Fruit fly (Drosophila melanogaster) whole organism, embryonic: ENCODE data around the gene mRpS26.

ENCODE experiments used
- Atf3 ChIP-seq: fragments of 200-800 bp; sonication (Bioruptor generic); optimal IDR thresholded peaks from 3 replicates; lab custom pipeline; 2016; ENCODE audit warnings: missing biosample characterization, missing genetic modification characterization
- Atf6 ChIP-seq: fragments of 200-800 bp; sonication (Bioruptor generic); IDR thresholded peaks from 2 replicates; pipeline ENCODE4 v1.3.6; 2022; ENCODE audit warnings: missing biosample characterization, missing genetic modification characterization
- Bgb ChIP-seq: fragments of 200-800 bp; sonication (Bioruptor generic); IDR thresholded peaks from 2 replicates; pipeline ENCODE4 v1.3.6; 2022; ENCODE audit warnings: missing biosample characterization, missing genetic modification characterization; ENCODE audit not compliant: partially characterized antibody
- CG10543 ChIP-seq: fragments of 200-800 bp; sonication (Bioruptor generic); optimal IDR thresholded peaks from 3 replicates; lab custom pipeline; 2017; ENCODE audit warnings: missing biosample characterization, mild to moderate bottlenecking, missing genetic modification characterization, moderate library complexity
- CG11093 ChIP-seq: fragments of 200-800 bp; sonication (Bioruptor generic); IDR thresholded peaks from 3 replicates; pipeline ENCODE4 v1.3.6; 2022; ENCODE audit warnings: missing biosample characterization, missing genetic modification characterization
- CG13296 ChIP-seq: fragments of 200-800 bp; sonication (Bioruptor generic); optimal IDR thresholded peaks from 3 replicates; lab custom pipeline; 2018; ENCODE audit warnings: missing biosample characterization, mild to moderate bottlenecking, missing genetic modification characterization
- CG14050 ChIP-seq: fragments of 200-800 bp; sonication (Bioruptor generic); IDR thresholded peaks from 3 replicates; pipeline ENCODE4 v1.3.6; 2022; ENCODE audit warnings: missing biosample characterization, missing genetic modification characterization
- CG14441 ChIP-seq: fragments of 200-800 bp; sonication (Bioruptor generic); IDR thresholded peaks from 2 replicates; pipeline ENCODE4 v1.3.6; 2022; ENCODE audit warnings: missing biosample characterization, missing genetic modification characterization
- CG18262 ChIP-seq: fragments of 200-800 bp; optimal IDR thresholded peaks from 3 replicates; lab custom pipeline; 2019; ENCODE audit warnings: missing biosample characterization, mild to moderate bottlenecking, missing genetic modification characterization, moderate library complexity
- CG2199 ChIP-seq: fragments of 200-800 bp; sonication (Bioruptor generic); IDR thresholded peaks from 3 replicates; pipeline ENCODE4 v1.3.6; 2022; ENCODE audit warnings: missing biosample characterization, missing genetic modification characterization
- CG2678 ChIP-seq: fragments of 200-800 bp; sonication (Bioruptor generic); optimal IDR thresholded peaks from 3 replicates; lab custom pipeline; 2019; ENCODE audit warnings: missing biosample characterization, mild to moderate bottlenecking, missing genetic modification characterization, moderate library complexity
- CG2889 ChIP-seq: fragments of 200-800 bp; sonication (Bioruptor generic); IDR thresholded peaks from 3 replicates; pipeline ENCODE4 v1.3.6; 2022; ENCODE audit warnings: missing biosample characterization, missing genetic modification characterization
- CG30403 ChIP-seq: fragments of 200-800 bp; sonication (Bioruptor generic); optimal IDR thresholded peaks from 3 replicates; lab custom pipeline; 2016; ENCODE audit warnings: missing biosample characterization, missing genetic modification characterization
- CG31365 ChIP-seq: fragments of 200-800 bp; sonication (Bioruptor generic); optimal IDR thresholded peaks from 2 replicates; lab custom pipeline; 2018; ENCODE audit warnings: missing biosample characterization, mild to moderate bottlenecking, missing genetic modification characterization
- CG3407 ChIP-seq: fragments of 200-800 bp; sonication (Bioruptor generic); optimal IDR thresholded peaks from 2 replicates; lab custom pipeline; 2018; ENCODE audit warnings: missing biosample characterization, mild to moderate bottlenecking, missing genetic modification characterization
- CG34422 ChIP-seq: fragments of 200-800 bp; sonication (Bioruptor generic); IDR thresholded peaks from 3 replicates; pipeline ENCODE4 v1.3.6; 2022; ENCODE audit warnings: missing biosample characterization, missing genetic modification characterization
- CG4360 ChIP-seq: fragments of 200-800 bp; sonication (Bioruptor generic); IDR thresholded peaks from 2 replicates; pipeline ENCODE4 v1.3.6; 2022; ENCODE audit warnings: missing biosample characterization, missing genetic modification characterization
- CG5245 ChIP-seq: fragments of 200-800 bp; sonication (Bioruptor generic); optimal IDR thresholded peaks from 3 replicates; lab custom pipeline; 2016; ENCODE audit warnings: missing biosample characterization, missing genetic modification characterization
- CG6654 ChIP-seq: fragments of 200-800 bp; sonication (Bioruptor generic); optimal IDR thresholded peaks from 2 replicates; lab custom pipeline; 2017; ENCODE audit warnings: missing biosample characterization, mild to moderate bottlenecking, missing genetic modification characterization
- CG6765 ChIP-seq: fragments of 200-800 bp; sonication (Bioruptor generic); optimal IDR thresholded peaks from 3 replicates; lab custom pipeline; 2017; ENCODE audit warnings: missing biosample characterization, mild to moderate bottlenecking, missing genetic modification characterization
- CG7271 ChIP-seq: fragments of 200-800 bp; sonication (Bioruptor generic); optimal IDR thresholded peaks from 2 replicates; lab custom pipeline; 2018; ENCODE audit warnings: missing biosample characterization, mild to moderate bottlenecking, missing genetic modification characterization, moderate library complexity
- CG8478 ChIP-seq: fragments of >200 bp; optimal IDR thresholded peaks from 2 replicates; lab custom pipeline; 2018
- CG9727 ChIP-seq: fragments of 200-800 bp; sonication (Bioruptor generic); optimal IDR thresholded peaks from 3 replicates; lab custom pipeline; 2017; ENCODE audit warnings: missing biosample characterization, mild to moderate bottlenecking, missing genetic modification characterization
- CHES-1-like ChIP-seq: fragments of 200-800 bp; sonication (Bioruptor generic); optimal IDR thresholded peaks from 2 replicates; lab custom pipeline; 2016; ENCODE audit warnings: missing biosample characterization, missing genetic modification characterization
- Dad ChIP-seq: fragments of 200-800 bp; sonication (Bioruptor generic); optimal IDR thresholded peaks from 3 replicates; lab custom pipeline; 2016; ENCODE audit warnings: missing biosample characterization, missing genetic modification characterization
- Dip2 ChIP-seq: fragments of 200-800 bp; sonication (Bioruptor generic); IDR thresholded peaks from 2 replicates; pipeline ENCODE4 v1.3.6; 2022; ENCODE audit warnings: missing biosample characterization, missing genetic modification characterization
- Ets65A ChIP-seq: fragments of 200-800 bp; sonication (Bioruptor generic); peaks from one replicate; lab custom pipeline; 2016; ENCODE audit warnings: missing biosample characterization, missing genetic modification characterization
- Gug ChIP-seq: fragments of 200-800 bp; sonication (Bioruptor generic); IDR thresholded peaks from 4 replicates; pipeline ENCODE4 v1.3.6; 2022; ENCODE audit warnings: missing biosample characterization, missing genetic modification characterization
- Hand ChIP-seq: fragments of 200-800 bp; sonication (Bioruptor generic); optimal IDR thresholded peaks from 2 replicates; lab custom pipeline; 2017; ENCODE audit warnings: mild to moderate bottlenecking, missing biosample characterization, missing genetic modification reagents, missing genetic modification characterization
- Lpt ChIP-seq: fragments of >200 bp; optimal IDR thresholded peaks from 2 replicates; lab custom pipeline; 2018; ENCODE audit warnings: missing biosample characterization, missing genetic modification characterization
- Myb ChIP-seq: fragments of 200-800 bp; sonication (Bioruptor generic); optimal IDR thresholded peaks from 2 replicates; lab custom pipeline; 2016; ENCODE audit warnings: missing biosample characterization, missing genetic modification characterization
- Poxn ChIP-seq: fragments of 200-800 bp; sonication (Bioruptor generic); IDR thresholded peaks from 2 replicates; pipeline ENCODE4 v1.3.6; 2022; ENCODE audit warnings: missing biosample characterization, missing genetic modification characterization
- Vsx1 ChIP-seq: fragments of 200-800 bp; sonication (Bioruptor generic); optimal IDR thresholded peaks from 2 replicates; lab custom pipeline; 2017; ENCODE audit warnings: missing biosample characterization, mild to moderate bottlenecking, missing genetic modification characterization, missing genetic modification reagents
- ap ChIP-seq: fragments of 200-800 bp; sonication (Bioruptor generic); IDR thresholded peaks from 2 replicates; pipeline ENCODE4 v1.3.6; 2022; ENCODE audit warnings: missing biosample characterization, missing genetic modification characterization
- bsh ChIP-seq, 2 experiments: fragments of 200-800 bp; sonication (Bioruptor generic); optimal IDR thresholded peaks; 2 replicates each; lab custom pipeline; 2017 to 2018; ENCODE audit warnings: mild to moderate bottlenecking in 2 of 2, missing biosample characterization in 2 of 2, missing genetic modification characterization in 2 of 2, moderate library complexity in 1 of 2
- dm ChIP-seq: fragments of 200-800 bp; sonication (Bioruptor generic); optimal IDR thresholded peaks from 3 replicates; lab custom pipeline; 2016; ENCODE audit warnings: missing biosample characterization, missing genetic modification characterization
- emc ChIP-seq: fragments of 200-800 bp; sonication (Bioruptor generic); optimal IDR thresholded peaks from 2 replicates; lab custom pipeline; 2016; ENCODE audit warnings: missing biosample characterization, missing genetic modification characterization
- insv ChIP-seq, 2 experiments: fragments of 200-800 bp; sonication (Bioruptor generic); optimal IDR thresholded peaks; 3 replicates each; lab custom pipeline; 2016 to 2018; ENCODE audit warnings: missing biosample characterization in 2 of 2, missing genetic modification characterization in 2 of 2
- jigr1 ChIP-seq: fragments of 200-800 bp; sonication (Bioruptor generic); IDR thresholded peaks from 3 replicates; pipeline ENCODE4 v1.3.6; 2022; ENCODE audit warnings: missing biosample characterization, missing genetic modification characterization
- lbe ChIP-seq: fragments of 200-800 bp; sonication (Bioruptor generic); optimal IDR thresholded peaks from 2 replicates; lab custom pipeline; 2016; ENCODE audit warnings: missing biosample characterization, mild to moderate bottlenecking, missing genetic modification characterization
- nmo ChIP-seq: fragments of 200-800 bp; sonication (Bioruptor generic); optimal IDR thresholded peaks from 2 replicates; lab custom pipeline; 2018; ENCODE audit warnings: missing biosample characterization, mild to moderate bottlenecking, missing genetic modification characterization, moderate library complexity
- pho ChIP-seq: fragments of 200-800 bp; sonication (Bioruptor generic); optimal IDR thresholded peaks from 2 replicates; lab custom pipeline; 2016; ENCODE audit warnings: missing biosample characterization, missing genetic modification characterization
- prd ChIP-seq, 3 experiments: fragments of >200 bp in 2 of 3; fragments of 200-800 bp in 1 of 3; sonication (Bioruptor generic) in 1 of 3; optimal IDR thresholded peaks in 2 of 3; IDR thresholded peaks in 1 of 3; 2 replicates in 2 of 3; 3 replicates in 1 of 3; pipeline versions ENCODE4 v1.3.6 to Lab custom; 2017 to 2022; ENCODE audit warnings: missing biosample characterization in 1 of 3, missing genetic modification characterization in 1 of 3
- psq ChIP-seq: fragments of 200-800 bp; sonication (Bioruptor generic); optimal IDR thresholded peaks from 2 replicates; lab custom pipeline; 2017; ENCODE audit warnings: missing biosample characterization, missing genetic modification characterization
- seq ChIP-seq: fragments of 200-800 bp; sonication (Bioruptor generic); IDR thresholded peaks from 2 replicates; pipeline ENCODE4 v1.3.6; 2022; ENCODE audit warnings: missing biosample characterization, missing genetic modification characterization
- slp2 ChIP-seq: fragments of 200-800 bp; sonication (Bioruptor generic); optimal IDR thresholded peaks from 2 replicates; lab custom pipeline; 2016; ENCODE audit warnings: missing biosample characterization, missing genetic modification characterization
- sna ChIP-seq: fragments of 200-800 bp; sonication (Bioruptor generic); IDR thresholded peaks from 2 replicates; pipeline ENCODE4 v1.3.6; 2022; ENCODE audit warnings: missing biosample characterization, missing genetic modification characterization; ENCODE audit not compliant: partially characterized antibody
- ssp ChIP-seq: fragments of 200-800 bp; sonication (Bioruptor generic); IDR thresholded peaks from 2 replicates; pipeline ENCODE4 v1.3.6; 2022; ENCODE audit warnings: missing biosample characterization, missing genetic modification characterization
- tgo ChIP-seq: fragments of 200-800 bp; sonication (Bioruptor generic); IDR thresholded peaks from 3 replicates; pipeline ENCODE4 v1.3.6; 2022; ENCODE audit warnings: missing biosample characterization, missing genetic modification characterization

Gene mRpS26

dm6 chr3L:18114038-18114926 is 7.9 kb downstream of the mRpS26 start (continued):
- TF ChIP-seq CG2199 (GFP tag; lab: Robert Waterston, UW) (peak; percentile 83; the same call in 2 of the 3 replicates), CG34422 (GFP tag; lab: Robert Waterston, UW) (0 out of 3 replicates have a peak, but pooled peaks have one; percentile 16), nmo (GFP tag; lab: Kevin White, UChicago) (peak; percentile 55), CG6765 (GFP tag; lab: Kevin White, UChicago) (peak; percentile 61), CG13296 (GFP tag; lab: Kevin White, UChicago) (no peak), Atf6 (GFP tag; lab: Robert Waterston, UW) (peak; percentile 61; the same call in 1 of the 2 replicates), slp2 (peak; percentile 10), CG4360 (GFP tag; lab: Robert Waterston, UW) (no peak), CHES-1-like (GFP tag; lab: Kevin White, UChicago) (no peak), Poxn (GFP tag; lab: Robert Waterston, UW) (no peak), Lpt (GFP tag; lab: Kevin White, UChicago) (no peak), jigr1 (no peak), CG18262 (peak; percentile 70), lbe (GFP tag; lab: Kevin White, UChicago) (no peak), CG14441 (no peak), CG3407 (no peak), CG2678 (tag; lab: Kevin White, UChicago) (peak; percentile 77), CG10543 (peak; percentile 68), ssp (GFP tag; lab: Robert Waterston, UW) (no peak), seq (GFP tag; lab: Robert Waterston, UW) (peak; percentile 75), ap (peak; percentile 14; the same call in 1 of the 2 replicates), CG5245 (GFP tag; lab: Kevin White, UChicago) (peak; percentile 35), CG8478 (lab: Kevin White, UChicago) (no peak), CG9727 (GFP tag; lab: Kevin White, UChicago) (no peak), Bgb (GFP tag; lab: Robert Waterston, UW) (peak; percentile 44; the same call in 1 of the 2 replicates), Hand (GFP tag; lab: Kevin White, UChicago) (no peak), tgo (GFP tag; lab: Robert Waterston, UW) (peak; percentile 22; the same call in 2 of the 3 replicates), Ets65A (GFP tag; lab: Kevin White, UChicago) (peak; percentile 81), Vsx1 (GFP tag; lab: Kevin White, UChicago) (no peak), emc (GFP tag; lab: Kevin White, UChicago) (no peak), dm (GFP tag; lab: Kevin White, UChicago) (no peak), sna (GFP tag; lab: Robert Waterston, UW) (no peak), insv (GFP tag; optimal IDR thresholded peaks at IDR 0.05; lab: Kevin White, UChicago) (no peak), Myb (GFP tag; lab: Kevin White, UChicago) (peak; percentile 9), CG31365 (tag; lab: Kevin White, UChicago) (peak; percentile 61), CG7271 (tag; lab: Kevin White, UChicago) (no peak), CG2889 (GFP tag; lab: Robert Waterston, UW) (no peak), pho (GFP tag; lab: Kevin White, UChicago) (no peak), CG14050 (peak; percentile 15; the same call in 1 of the 3 replicates), CG11093 (GFP tag; lab: Robert Waterston, UW) (no peak), Gug (GFP tag; lab: Robert Waterston, UW) (no peak), Dip2 (GFP tag; lab: Robert Waterston, UW) (no peak), prd (optimal IDR thresholded peaks at IDR 0.05; lab: Kevin White, UChicago) (no peak), prd (GFP tag; IDR thresholded peaks at IDR 0.05; lab: Robert Waterston, UW) (peak; percentile 24; the same call in 1 of the 3 replicates), Atf3 (GFP tag; lab: Kevin White, UChicago) (no peak), CG30403 (peak; percentile 21), Dad (GFP tag; lab: Kevin White, UChicago) (no peak), psq (GFP tag; lab: Kevin White, UChicago) (no peak), CG6654 (no peak), bsh (GFP tag; optimal IDR thresholded peaks at IDR 0.05; lab: Kevin White, UChicago) (peak in 1 of 2 experiments; percentile 36)
